Worm (Caenorhabditis elegans) whole organism, L2 larva: ENCODE measurements around the gene srbc-40.

Source experiments
- C34F6.9 ChIP-seq: fragments of 150-350 bp; optimal IDR thresholded peaks from 2 replicates; lab custom pipeline; 2014; ENCODE audit warnings: missing biosample characterization, missing genetic modification characterization
- F13H6.1 ChIP-seq: sonication (generic microtip); optimal IDR thresholded peaks from 2 replicates; lab custom pipeline; 2016; ENCODE audit warnings: missing genetic modification characterization, missing compliant biosample characterization
- R02D3.7 ChIP-seq: fragments of 150-350 bp; optimal IDR thresholded peaks from 2 replicates; lab custom pipeline; 2014; ENCODE audit warnings: missing biosample characterization, missing genetic modification characterization
- Y55F3AM.14 ChIP-seq: fragments of 200-800 bp; sonication (Bioruptor generic); optimal IDR thresholded peaks from 2 replicates; lab custom pipeline; 2018; ENCODE audit warnings: mild to moderate bottlenecking, missing genetic modification characterization, missing compliant biosample characterization
- ZK546.5 ChIP-seq: sonication (generic microtip); optimal IDR thresholded peaks from 2 replicates; lab custom pipeline; 2017; ENCODE audit warnings: missing biosample characterization, missing genetic modification characterization
- alr-1 ChIP-seq: fragments of 150-350 bp; optimal IDR thresholded peaks from 2 replicates; lab custom pipeline; 2014; ENCODE audit warnings: missing biosample characterization, missing genetic modification characterization
- aly-2 ChIP-seq: fragments of 150-350 bp; optimal IDR thresholded peaks from 2 replicates; lab custom pipeline; 2014; ENCODE audit warnings: missing biosample characterization, missing genetic modification characterization
- ama-1 ChIP-seq: fragments of 150-350 bp; optimal IDR thresholded peaks from 2 replicates; lab custom pipeline; 2018; ENCODE audit warnings: inconsistent platforms
- blmp-1 ChIP-seq: sonication (generic microtip); optimal IDR thresholded peaks from 2 replicates; lab custom pipeline; 2017; ENCODE audit warnings: missing genetic modification characterization, mild to moderate bottlenecking, missing compliant biosample characterization, antibody characterized with exemption, moderate library complexity; ENCODE audit not compliant: insufficient read depth
- ceh-16 ChIP-seq: fragments of 150-350 bp; optimal IDR thresholded peaks from 2 replicates; lab custom pipeline; 2014; ENCODE audit warnings: missing biosample characterization, missing genetic modification characterization
- ceh-82 ChIP-seq: fragments of 150-350 bp; optimal IDR thresholded peaks from 2 replicates; lab custom pipeline; 2014; ENCODE audit warnings: missing biosample characterization, missing genetic modification characterization
- crh-2 ChIP-seq: sonication (generic microtip); optimal IDR thresholded peaks from 2 replicates; lab custom pipeline; 2017; ENCODE audit warnings: missing biosample characterization, missing genetic modification characterization
- dmd-4 ChIP-seq: sonication (generic microtip); optimal IDR thresholded peaks from 2 replicates; lab custom pipeline; 2017; ENCODE audit warnings: missing biosample characterization, missing genetic modification characterization
- egl-27 ChIP-seq: sonication (generic microtip); optimal IDR thresholded peaks from 3 replicates; lab custom pipeline; 2017; ENCODE audit warnings: missing biosample characterization, missing genetic modification reagents, missing genetic modification characterization
- elt-3 ChIP-seq: sonication (generic microtip); optimal IDR thresholded peaks from 2 replicates; lab custom pipeline; 2017; ENCODE audit warnings: missing biosample characterization, missing genetic modification characterization
- fos-1 ChIP-seq: fragments of 150-350 bp; optimal IDR thresholded peaks from 2 replicates; lab custom pipeline; 2014; ENCODE audit warnings: missing biosample characterization, missing genetic modification characterization
- gmeb-1 ChIP-seq: fragments of 150-350 bp; optimal IDR thresholded peaks from 2 replicates; lab custom pipeline; 2014; ENCODE audit warnings: missing biosample characterization, missing genetic modification characterization
- lin-13 ChIP-seq: fragments of 150-350 bp; optimal IDR thresholded peaks from 2 replicates; lab custom pipeline; 2014; ENCODE audit warnings: missing biosample characterization, missing genetic modification reagents, missing genetic modification characterization
- lsy-2 ChIP-seq, 2 experiments: fragments of 150-350 bp in 1 of 2; sonication (generic microtip) in 1 of 2; optimal IDR thresholded peaks; 2 replicates each; lab custom pipeline; 2014 to 2017; ENCODE audit warnings: missing biosample characterization in 2 of 2, missing genetic modification characterization in 2 of 2
- mab-5 ChIP-seq: fragments of 150-350 bp; optimal IDR thresholded peaks from 2 replicates; lab custom pipeline; 2014; ENCODE audit warnings: missing biosample characterization, missing genetic modification characterization
- mdl-1 ChIP-seq, 2 experiments: fragments of 150-350 bp in 1 of 2; sonication (generic microtip) in 1 of 2; optimal IDR thresholded peaks; 2 replicates each; lab custom pipeline; 2017; ENCODE audit warnings: missing biosample characterization in 2 of 2, missing genetic modification characterization in 2 of 2
- nhr-10 ChIP-seq: sonication (generic microtip); optimal IDR thresholded peaks from 2 replicates; lab custom pipeline; 2017; ENCODE audit warnings: missing biosample characterization, missing genetic modification characterization
- nhr-11 ChIP-seq: fragments of 150-350 bp; optimal IDR thresholded peaks from 2 replicates; lab custom pipeline; 2014; ENCODE audit warnings: missing biosample characterization, missing genetic modification characterization
- nhr-21 ChIP-seq: fragments of 150-350 bp; optimal IDR thresholded peaks from 2 replicates; lab custom pipeline; 2014; ENCODE audit warnings: missing biosample characterization, missing genetic modification characterization
- nhr-23 ChIP-seq: fragments of 150-350 bp; optimal IDR thresholded peaks from 2 replicates; lab custom pipeline; 2014; ENCODE audit warnings: missing biosample characterization, missing genetic modification reagents, missing genetic modification characterization
- nhr-237 ChIP-seq: fragments of 150-350 bp; optimal IDR thresholded peaks from 2 replicates; lab custom pipeline; 2014; ENCODE audit warnings: missing biosample characterization, missing genetic modification characterization
- nhr-6 ChIP-seq: fragments of 150-350 bp; optimal IDR thresholded peaks from 2 replicates; lab custom pipeline; 2014; ENCODE audit warnings: missing biosample characterization, missing genetic modification characterization
- nhr-77 ChIP-seq: fragments of 150-350 bp; optimal IDR thresholded peaks from 2 replicates; lab custom pipeline; 2014; ENCODE audit warnings: missing biosample characterization, missing genetic modification characterization
- peb-1 ChIP-seq: fragments of 150-350 bp; optimal IDR thresholded peaks from 2 replicates; lab custom pipeline; 2014; ENCODE audit warnings: missing biosample characterization, missing genetic modification characterization
- skn-1 ChIP-seq: sonication (generic microtip); optimal IDR thresholded peaks from 2 replicates; lab custom pipeline; 2017; ENCODE audit warnings: missing biosample characterization, missing genetic modification characterization
- sma-3 ChIP-seq: sonication (generic microtip); optimal IDR thresholded peaks from 2 replicates; lab custom pipeline; 2016; ENCODE audit warnings: missing genetic modification reagents, missing genetic modification characterization, missing compliant biosample characterization
- sma-9 ChIP-seq, 2 experiments: fragments of 150-350 bp in 1 of 2; sonication (generic microtip) in 1 of 2; optimal IDR thresholded peaks; 2 replicates each; lab custom pipeline; 2014 to 2016; ENCODE audit warnings: missing genetic modification characterization in 2 of 2, mild to moderate bottlenecking in 1 of 2, missing biosample characterization in 1 of 2, missing compliant biosample characterization in 1 of 2, missing genetic modification reagents in 1 of 2, moderate library complexity in 1 of 2
- snpc-4 ChIP-seq: fragments of 150-350 bp; optimal IDR thresholded peaks from 2 replicates; lab custom pipeline; 2014; ENCODE audit warnings: missing biosample characterization, missing genetic modification characterization
- unc-55 ChIP-seq: fragments of 150-350 bp; sonication (generic microtip); optimal IDR thresholded peaks from 3 replicates; lab custom pipeline; 2014; ENCODE audit warnings: missing biosample characterization, missing genetic modification reagents, missing genetic modification characterization
- unc-62 ChIP-seq: fragments of 150-350 bp; optimal IDR thresholded peaks from 2 replicates; lab custom pipeline; 2014; ENCODE audit warnings: missing biosample characterization, missing genetic modification reagents, missing genetic modification characterization
- zag-1 ChIP-seq: fragments of 150-350 bp; optimal IDR thresholded peaks from 2 replicates; lab custom pipeline; 2014; ENCODE audit warnings: missing biosample characterization, missing genetic modification characterization
- ztf-11 ChIP-seq: sonication (generic microtip); optimal IDR thresholded peaks from 2 replicates; lab custom pipeline; 2017; ENCODE audit warnings: missing biosample characterization, missing genetic modification characterization
- ztf-4 ChIP-seq: fragments of 150-350 bp; optimal IDR thresholded peaks from 2 replicates; lab custom pipeline; 2014; ENCODE audit warnings: missing biosample characterization, missing genetic modification characterization

srbc-40 gene

DNA sequence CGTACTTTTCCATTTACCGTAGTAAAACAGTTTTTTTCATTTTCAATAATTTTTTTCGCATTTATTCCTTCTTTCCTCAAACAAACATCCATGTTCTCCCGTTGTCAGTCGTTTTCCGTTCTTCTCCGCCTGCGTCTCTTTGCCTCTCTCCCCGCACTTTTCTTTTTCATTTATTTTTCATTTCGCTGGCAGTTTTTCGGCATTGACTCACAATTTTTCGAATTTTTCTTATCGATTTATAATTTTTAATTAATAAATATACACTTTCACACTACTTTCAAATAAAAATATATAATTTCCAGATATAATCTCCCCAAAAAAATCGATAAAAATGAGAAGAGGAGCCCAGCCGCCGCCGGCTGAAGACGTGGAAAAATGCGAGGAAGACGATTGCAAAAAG lies 32.2 kb downstream of the srbc-40 start, which contains the start of gene H25P19.1:
TSS of gene H25P19.1 (plus strand) at position 301 of the 400 bp plus-strand sequence.
- TF ChIP-seq nhr-21 (tag; lab: Kevin White, UChicago) (no peak), Y55F3AM.14 (no peak), nhr-10 (no peak), nhr-237 (tag; lab: Kevin White, UChicago) (no peak), nhr-11 (tag; lab: Kevin White, UChicago) (no peak), ama-1 (lab: Kevin White, UChicago) (no peak), ztf-11 (tag; lab: Kevin White, UChicago) (no peak), skn-1 (tag; lab: Kevin White, UChicago) (no peak), peb-1 (tag; lab: Kevin White, UChicago) (no peak), gmeb-1 (no peak), sma-3 (GFP tag; lab: Kevin White, UChicago) (no peak), alr-1 (tag; lab: Kevin White, UChicago) (no peak), mab-5 (tag; lab: Kevin White, UChicago) (no peak), blmp-1 (tag; lab: Kevin White, UChicago) (no peak), snpc-4 (no peak), nhr-77 (tag; lab: Kevin White, UChicago) (no peak), fos-1 (no peak), ztf-4 (no peak)

DNA sequence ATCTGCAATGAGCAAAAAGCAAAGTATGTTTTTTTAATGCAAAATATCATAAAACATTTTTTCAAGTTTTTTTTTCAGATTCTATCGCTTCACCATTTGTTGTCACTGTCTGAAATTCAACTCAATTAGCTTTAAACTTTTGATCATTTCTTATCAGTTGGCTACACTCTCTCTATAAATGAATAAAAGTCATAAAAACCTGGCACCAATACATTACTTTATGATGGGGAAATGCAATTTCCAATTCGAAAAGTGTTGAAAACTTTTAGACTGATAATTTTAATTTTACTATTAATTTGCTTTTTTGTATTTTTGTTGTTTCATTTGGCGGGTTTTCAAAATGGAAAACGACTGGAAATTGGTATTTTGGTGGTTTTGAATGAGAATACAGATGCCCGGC lies 35.8 kb downstream of the srbc-40 start, which contains the start of gene F31F4.1:
TSS of gene F31F4.1 (plus strand) at position 203 of the 400 bp plus-strand sequence.
- TF ChIP-seq fos-1 = peak; percentile 29
- no peak for TF ChIP-seq peb-1 (tag; lab: Kevin White, UChicago)

DNA sequence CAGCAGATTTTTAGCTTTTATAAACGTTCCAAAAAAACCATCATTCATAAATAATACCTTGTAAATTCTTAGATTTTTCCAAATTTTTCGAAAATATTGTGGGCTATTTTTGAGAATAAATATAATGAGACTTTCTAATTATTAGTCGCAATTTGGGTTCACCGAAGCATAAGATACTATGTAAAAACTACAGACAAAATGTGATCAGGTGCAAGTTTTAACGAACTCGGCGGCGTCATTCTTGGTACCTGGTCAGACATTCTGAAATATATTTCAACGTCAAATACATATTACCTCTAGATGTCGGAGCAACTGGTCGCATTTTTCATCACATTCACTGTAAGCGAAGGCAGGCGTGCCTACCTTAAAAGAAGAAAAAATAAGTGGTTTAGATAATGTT lies 37.6 kb downstream of the srbc-40 start, which contains the start of gene srx-23:
TSS of gene srx-23 (plus strand) at position 301 of the 400 bp plus-strand sequence.
- no peak for TF ChIP-seq skn-1 (tag; lab: Kevin White, UChicago)
- no peak for TF ChIP-seq dmd-4 (tag; lab: Kevin White, UChicago)
- TF ChIP-seq ceh-82 (tag; lab: Kevin White, UChicago) = no peak
- TF ChIP-seq ZK546.5 = no peak
- no peak for TF ChIP-seq peb-1 (tag; lab: Kevin White, UChicago)
- no peak for TF ChIP-seq C34F6.9 (tag; lab: Kevin White, UChicago)
- no peak for TF ChIP-seq mdl-1 (tag; optimal IDR thresholded peaks at IDR 0.05; lab: Kevin White, UChicago)
- TF ChIP-seq lsy-2 (tag; optimal IDR thresholded peaks at IDR 0.05; lab: Kevin White, UChicago) = no peak
- no peak for TF ChIP-seq lin-13 (GFP tag; lab: Kevin White, UChicago)
- no peak for TF ChIP-seq snpc-4
- no peak for TF ChIP-seq alr-1 (tag; lab: Kevin White, UChicago)
- no peak for TF ChIP-seq elt-3 (tag; lab: Kevin White, UChicago)
- no peak for TF ChIP-seq zag-1 (tag; lab: Kevin White, UChicago)
- TF ChIP-seq unc-62 (GFP tag; lab: Kevin White, UChicago) = no peak
- TF ChIP-seq egl-27 = no peak
- TF ChIP-seq nhr-237 (tag; lab: Kevin White, UChicago) = no peak
- no peak for TF ChIP-seq ztf-11 (tag; lab: Kevin White, UChicago)
- no peak for TF ChIP-seq blmp-1 (tag; lab: Kevin White, UChicago)
- no peak for TF ChIP-seq F13H6.1 (tag; lab: Kevin White, UChicago)

DNA sequence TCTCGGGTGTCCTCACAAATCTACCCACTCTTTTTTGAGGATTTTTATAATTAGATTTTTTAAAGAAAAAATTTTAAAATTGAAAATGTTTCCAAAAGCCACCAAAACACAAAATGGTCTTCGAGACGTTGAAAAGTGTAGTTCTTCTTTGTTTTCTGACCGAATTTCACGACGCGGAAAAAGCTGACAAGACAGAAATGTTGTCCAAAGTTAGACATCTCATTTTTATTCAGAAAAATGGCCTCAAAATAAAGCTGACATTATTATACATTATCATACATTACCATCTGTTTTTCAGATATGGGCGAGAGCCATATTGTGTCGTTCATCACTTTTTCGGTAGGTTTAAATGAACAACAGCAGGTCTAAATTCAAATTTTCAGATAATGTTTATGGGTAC lies 40.0 kb downstream of the srbc-40 start, which contains the start of gene srx-22:
TSS of gene srx-22 (plus strand) at position 301 of the 400 bp plus-strand sequence.
- TF ChIP-seq ztf-11 (tag; lab: Kevin White, UChicago) (no peak), aly-2 (tag; lab: Kevin White, UChicago) (no peak), ceh-16 (no peak), nhr-23 (tag; lab: Kevin White, UChicago) (no peak), nhr-77 (tag; lab: Kevin White, UChicago) (no peak), skn-1 (tag; lab: Kevin White, UChicago) (no peak), blmp-1 (tag; lab: Kevin White, UChicago) (no peak), peb-1 (tag; lab: Kevin White, UChicago) (no peak), ZK546.5 (no peak), nhr-11 (tag; lab: Kevin White, UChicago) (no peak), R02D3.7 (tag; lab: Kevin White, UChicago) (no peak), fos-1 (no peak), nhr-6 (tag; lab: Kevin White, UChicago) (no peak), unc-55 (GFP tag; lab: Kevin White, UChicago) (no peak), crh-2 (no peak), sma-9 (GFP tag; optimal IDR thresholded peaks at IDR 0.05; lab: Kevin White, UChicago) (no peak), sma-9 (tag; optimal IDR thresholded peaks at IDR 0.05; lab: Kevin White, UChicago) (no peak)
